Worm (Caenorhabditis elegans): ENCODE results near the gene F54D1.6.
"Not testable (repeated sequence)": the region's sequence is repeated elsewhere in the genome, so short reads cannot be mapped to it uniquely, and the experiment has no call there.

The F54D1.6 gene

DNA sequence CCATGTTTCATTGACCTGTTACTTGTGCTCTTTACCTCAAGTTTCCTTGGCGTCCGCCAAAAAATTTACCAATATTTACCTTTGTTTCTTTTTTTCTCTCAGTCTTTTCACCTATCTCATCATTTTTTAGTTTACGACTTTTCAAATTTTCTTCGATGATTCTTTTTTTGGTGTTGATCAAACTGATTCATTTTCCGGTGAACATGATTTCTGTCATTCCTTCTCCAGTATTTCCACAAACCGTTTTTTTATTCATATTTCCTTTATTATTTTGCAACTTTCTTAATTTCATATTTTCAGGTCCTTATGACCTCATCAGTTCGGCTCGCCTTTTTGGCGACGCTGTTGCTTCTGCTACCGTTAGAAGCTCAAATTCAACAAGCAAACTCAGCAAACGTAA is at the start of gene F54D1.6:
F54D1.6 (plus strand) TSS at position 301 of the 400 bp plus-strand sequence.
- TF ChIP-seq zip-8 (tag; optimal IDR thresholded peaks at IDR 0.05) (no peak), ztf-11 (tag; optimal IDR thresholded peaks at IDR 0.05) (no peak), elt-1 (tag; optimal IDR thresholded peaks at IDR 0.05; ENCODE audit: borderline replicate concordance, insufficient read depth) (no peak), mls-2 (tag; optimal IDR thresholded peaks at IDR 0.05) (no peak), nhr-28 (tag; optimal IDR thresholded peaks at IDR 0.05) (no peak), unc-62 (GFP tag; optimal IDR thresholded peaks at IDR 0.05) (no peak), unc-120 (tag; optimal IDR thresholded peaks at IDR 0.05; ENCODE audit: poor library complexity, severe bottlenecking) (no peak), lin-32 (GFP tag; optimal IDR thresholded peaks at IDR 0.05) (no peak), nhr-76 (tag; optimal IDR thresholded peaks at IDR 0.05) (no peak), ceh-83 (GFP tag; optimal IDR thresholded peaks at IDR 0.05) (no peak), drap-1 (GFP tag; optimal IDR thresholded peaks at IDR 0.05) (no peak), nhr-2 (tag; optimal IDR thresholded peaks at IDR 0.05) (no peak), nhr-237 (tag; optimal IDR thresholded peaks at IDR 0.05) (no peak), sptf-1 (tag; optimal IDR thresholded peaks at IDR 0.05) (no peak)

- TF ChIP-seq M03D4.4 (tag; optimal IDR thresholded peaks at IDR 0.05), result no peak
- TF ChIP-seq ceh-43 (GFP tag; optimal IDR thresholded peaks at IDR 0.05), result no peak
- TF ChIP-seq unc-62 (GFP tag; optimal IDR thresholded peaks at IDR 0.05), result no peak
- TF ChIP-seq ceh-39 (tag; optimal IDR thresholded peaks at IDR 0.05), result no peak
- TF ChIP-seq ham-2 (GFP tag; optimal IDR thresholded peaks at IDR 0.05), result no peak
- TF ChIP-seq nhr-237 (tag; optimal IDR thresholded peaks at IDR 0.05), result no peak
- no peak for TF ChIP-seq lin-13 (tag; optimal IDR thresholded peaks at IDR 0.05)
- no peak for TF ChIP-seq drap-1 (GFP tag; optimal IDR thresholded peaks at IDR 0.05)
- no peak for TF ChIP-seq nhr-76 (tag; optimal IDR thresholded peaks at IDR 0.05)
These were observed 46.2 kb upstream of the F54D1.6 start, which contains the start of gene C05C12.6 for ce11 chrIV:11241368-11241767. Gene C05C12.6 (minus strand): TSS chrIV:11241468.

- TF ChIP-seq nhr-12 (tag; optimal IDR thresholded peaks at IDR 0.05) (no peak), mep-1 (tag; optimal IDR thresholded peaks at IDR 0.05) (no peak), blmp-1 (tag; optimal IDR thresholded peaks at IDR 0.05) (no peak), sem-2 (GFP tag; optimal IDR thresholded peaks at IDR 0.05) (no peak), elt-3 (tag; optimal IDR thresholded peaks at IDR 0.05) (no peak), M03D4.4 (tag; optimal IDR thresholded peaks at IDR 0.05) (no peak), elt-1 (tag; optimal IDR thresholded peaks at IDR 0.05; ENCODE audit: borderline replicate concordance, insufficient read depth) (no peak), nhr-2 (tag; optimal IDR thresholded peaks at IDR 0.05) (no peak), ces-1 (GFP tag; optimal IDR thresholded peaks at IDR 0.05) (no peak), cnd-1 (tag; optimal IDR thresholded peaks at IDR 0.05) (no peak), zip-8 (tag; optimal IDR thresholded peaks at IDR 0.05) (no peak), bed-3 (GFP tag; optimal IDR thresholded peaks at IDR 0.05) (no peak), hlh-1 (tag; optimal IDR thresholded peaks at IDR 0.05) (no peak)
These were observed 40.2 kb upstream of the F54D1.6 start for ce11 chrIV:11247434-11247833.

DNA sequence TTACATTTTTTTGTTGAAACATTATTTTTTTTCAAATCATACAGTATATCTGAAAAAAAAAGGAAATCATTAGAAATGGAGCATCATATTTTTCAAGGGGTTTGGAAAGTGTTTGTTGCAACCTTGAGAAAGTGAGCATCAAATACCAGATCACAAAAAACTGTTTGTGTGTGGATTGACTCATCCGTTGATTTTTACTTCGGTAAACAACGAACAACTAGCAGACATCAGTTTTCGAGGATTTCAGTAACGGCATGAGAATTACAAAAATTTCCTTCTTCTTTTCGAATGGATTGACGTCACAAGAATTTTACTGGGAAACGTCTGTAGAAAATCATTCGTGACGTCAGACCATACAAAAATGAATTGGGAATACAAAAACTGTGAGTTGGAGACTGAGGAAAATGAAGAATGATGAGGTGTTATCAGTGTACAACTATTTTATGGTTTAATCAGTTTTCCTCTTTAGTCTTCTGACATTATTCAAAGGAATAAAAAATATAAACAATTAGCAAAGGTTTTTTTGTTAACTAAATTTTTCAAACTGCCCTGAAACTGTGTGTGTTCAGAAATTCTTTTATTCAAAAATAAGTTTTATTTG is 39.5 kb upstream of the F54D1.6 start, which contains the start of gene C05C12.4:
C05C12.4 (minus strand) TSS at position 51 of the 601 bp plus-strand sequence.
- TF ChIP-seq M03D4.4 (tag; optimal IDR thresholded peaks at IDR 0.05) (no peak), mls-2 (tag; optimal IDR thresholded peaks at IDR 0.05) (no peak), hlh-1 (tag; optimal IDR thresholded peaks at IDR 0.05) (no peak), mab-5 (tag; optimal IDR thresholded peaks at IDR 0.05) (no peak), unc-39 (tag; optimal IDR thresholded peaks at IDR 0.05) (no peak), nhr-76 (tag; optimal IDR thresholded peaks at IDR 0.05) (no peak), pha-4 (tag; optimal IDR thresholded peaks at IDR 0.05) (no peak), lsy-2 (tag; optimal IDR thresholded peaks at IDR 0.05) (no peak), sptf-1 (tag; optimal IDR thresholded peaks at IDR 0.05) (no peak), ceh-43 (GFP tag; optimal IDR thresholded peaks at IDR 0.05) (no peak), sem-2 (GFP tag; optimal IDR thresholded peaks at IDR 0.05) (no peak), elt-3 (tag; optimal IDR thresholded peaks at IDR 0.05) (no peak)

ce11 chrIV:11253689-11254088 is 33.9 kb upstream of the F54D1.6 start, which contains the start of gene C05C12.1:
Gene C05C12.1 (plus strand): TSS chrIV:11253989.
- not testable (repeated sequence) for TF ChIP-seq snpc-4, sptf-1, pha-4 (tag; optimal IDR thresholded peaks at IDR 0.05)
